Worm (Caenorhabditis elegans): Measurements from ENCODE around the gene ZC513.3.

DNA sequence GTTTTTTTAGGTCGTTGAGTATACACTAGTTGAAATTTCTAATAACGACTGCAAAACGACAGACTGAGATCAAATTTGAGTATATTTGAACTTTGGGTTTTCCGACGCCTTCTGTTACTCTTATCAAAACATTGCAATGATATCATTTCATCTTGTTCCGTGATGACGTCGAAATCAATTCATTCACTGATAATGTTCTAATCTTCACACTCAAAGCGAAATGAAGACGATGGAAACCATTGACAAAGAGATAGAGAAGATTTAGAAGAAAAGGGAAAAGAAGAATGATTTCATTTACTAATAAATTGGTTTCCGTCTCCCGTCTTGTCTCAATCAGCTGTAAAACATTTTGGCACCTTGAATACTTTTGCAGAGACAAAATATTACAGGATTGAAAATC is 26.4 kb downstream of the ZC513.3 start:
- no peak for TF ChIP-seq dao-5 (tag; optimal IDR thresholded peaks at IDR 0.05)
- TF ChIP-seq W03F9.2 (tag; optimal IDR thresholded peaks at IDR 0.05): no peak
- no peak for TF ChIP-seq him-1 (tag; optimal IDR thresholded peaks at IDR 0.05)

Data from whole organism, L4/young adult.